Worm (Caenorhabditis elegans) whole organism, L4 larva: Measurements from ENCODE around the gene ppm-1.G.
A peak's percentile ranks its signal among the peaks of the same experiment; 100 is the strongest.

Source experiments
- F44E2.7 ChIP-seq: fragments of 200-800 bp; sonication (Bioruptor generic); IDR thresholded peaks from 2 replicates; pipeline ENCODE4 v2.1.2; 2022; ENCODE audit warnings: missing genetic modification characterization, missing compliant biosample characterization
- R02D3.7 ChIP-seq: fragments of 150-350 bp; sonication (generic microtip); optimal IDR thresholded peaks from 3 replicates; lab custom pipeline; 2014; ENCODE audit warnings: missing biosample characterization, missing genetic modification characterization
- ZK337.2 ChIP-seq: fragments of 200-800 bp; sonication (Bioruptor generic); IDR thresholded peaks from 2 replicates; pipeline ENCODE4 v1.3.6; 2022; ENCODE audit warnings: missing genetic modification reagents, missing genetic modification characterization, missing compliant biosample characterization
- lin-15B ChIP-seq: fragments of 150-350 bp; sonication (generic microtip); optimal IDR thresholded peaks from 3 replicates; lab custom pipeline; 2014; ENCODE audit warnings: missing biosample characterization, missing genetic modification characterization
- nhr-77 ChIP-seq: fragments of 150-350 bp; optimal IDR thresholded peaks from 2 replicates; lab custom pipeline; 2014; ENCODE audit warnings: missing biosample characterization, missing genetic modification characterization
- skn-1 ChIP-seq: fragments of 150-350 bp; optimal IDR thresholded peaks from 2 replicates; lab custom pipeline; 2014; ENCODE audit warnings: missing biosample characterization, missing genetic modification characterization

DNA sequence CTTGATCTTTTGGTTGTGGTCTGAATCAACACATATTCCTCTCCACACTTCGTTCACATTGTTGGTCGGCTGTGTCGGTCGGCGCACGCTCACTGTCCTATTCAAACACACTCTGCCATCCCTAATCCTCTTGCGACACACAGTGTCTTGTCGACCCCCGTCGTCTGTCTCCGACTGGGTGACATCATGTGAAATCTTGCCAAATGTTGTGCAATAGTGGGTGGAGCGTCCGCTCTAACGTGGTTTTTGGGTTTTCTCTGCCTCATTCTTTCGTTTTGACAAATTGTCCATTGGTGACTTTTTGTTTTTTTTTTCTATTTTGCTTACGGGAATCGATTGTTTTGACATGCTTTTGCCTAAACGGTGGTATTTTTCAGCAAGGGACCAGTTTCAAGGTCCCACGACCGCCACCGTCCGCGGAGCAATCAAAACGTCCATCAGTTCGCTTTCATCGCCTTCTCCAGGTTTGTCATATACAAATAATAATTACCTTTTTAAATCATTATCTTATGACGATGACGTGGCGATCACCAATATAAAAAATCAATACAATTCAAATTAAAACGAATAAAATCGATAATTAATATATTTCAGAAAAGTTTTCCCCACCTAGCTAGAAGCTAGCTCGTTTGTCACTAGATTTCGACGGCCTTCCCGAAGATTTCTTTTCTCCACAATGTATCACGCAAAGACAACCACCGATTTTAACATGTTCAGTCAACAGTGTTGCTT lies 50.4 kb downstream of the ppm-1.G start:
- no peak for TF ChIP-seq R02D3.7
- no peak for TF ChIP-seq skn-1 (tag; lab: Kevin White, UChicago)
- no peak for TF ChIP-seq lin-15B (tag; lab: Kevin White, UChicago)
- no peak for TF ChIP-seq F44E2.7 (GFP tag; lab: Robert Waterston, UW)
- peak; percentile 98 for TF ChIP-seq nhr-77 (tag; lab: Kevin White, UChicago)
- no peak for TF ChIP-seq ZK337.2 (GFP tag; lab: Robert Waterston, UW)
